Fruit fly (Drosophila melanogaster) whole organism, prepupa: ENCODE measurements around the gene CG14932.

ENCODE experiments used
- Blimp-1 ChIP-seq: fragments of 200-800 bp; sonication (Bioruptor generic); optimal IDR thresholded peaks from 3 replicates; lab custom pipeline; 2017; ENCODE audit warnings: missing biosample characterization, missing genetic modification characterization, mild to moderate bottlenecking, moderate library complexity, missing genetic modification reagents
- CG11762 ChIP-seq: fragments of 200-800 bp; sonication (Bioruptor generic); optimal IDR thresholded peaks from 3 replicates; lab custom pipeline; 2016; ENCODE audit warnings: missing biosample characterization, missing genetic modification characterization; ENCODE audit not compliant: insufficient read depth
- CG3032 ChIP-seq: fragments of 200-800 bp; optimal IDR thresholded peaks from 2 replicates; lab custom pipeline; 2019; ENCODE audit warnings: missing biosample characterization, mild to moderate bottlenecking, missing genetic modification characterization, moderate library complexity
- CG3919 ChIP-seq: fragments of 200-800 bp; sonication (Bioruptor generic); optimal IDR thresholded peaks from 3 replicates; lab custom pipeline; 2016; ENCODE audit warnings: missing biosample characterization, missing genetic modification characterization
- CG6276 ChIP-seq: fragments of 200-800 bp; sonication (Bioruptor generic); optimal IDR thresholded peaks from 2 replicates; lab custom pipeline; 2017; ENCODE audit warnings: missing biosample characterization, mild to moderate bottlenecking, missing genetic modification characterization
- CG6854 ChIP-seq: fragments of 200-800 bp; sonication (Bioruptor generic); optimal IDR thresholded peaks from 2 replicates; lab custom pipeline; 2017; ENCODE audit warnings: missing biosample characterization, mild to moderate bottlenecking, missing genetic modification characterization
- CG7368 ChIP-seq: fragments of 200-800 bp; sonication (Bioruptor generic); optimal IDR thresholded peaks from 3 replicates; lab custom pipeline; 2016; ENCODE audit warnings: missing biosample characterization, missing genetic modification characterization
- CG8119 ChIP-seq: fragments of 200-800 bp; sonication (Bioruptor generic); IDR thresholded peaks from 3 replicates; pipeline ENCODE4 v1.3.6; 2022; ENCODE audit warnings: missing biosample characterization, missing genetic modification characterization
- CG8319 ChIP-seq: fragments of 200-800 bp; sonication (Bioruptor generic); optimal IDR thresholded peaks from 3 replicates; lab custom pipeline; 2016; ENCODE audit warnings: missing biosample characterization, missing genetic modification characterization
- CG8632 ChIP-seq: fragments of 200-800 bp; sonication (Bioruptor generic); optimal IDR thresholded peaks from 3 replicates; lab custom pipeline; 2016; ENCODE audit warnings: missing biosample characterization, missing genetic modification characterization
- Ets21C ChIP-seq: fragments of 200-800 bp; sonication (Bioruptor generic); optimal IDR thresholded peaks from 3 replicates; lab custom pipeline; 2016; ENCODE audit warnings: missing biosample characterization, missing genetic modification characterization
- Ets96B ChIP-seq: fragments of 200-800 bp; optimal IDR thresholded peaks from 2 replicates; lab custom pipeline; 2019; ENCODE audit warnings: missing biosample characterization, mild to moderate bottlenecking, missing genetic modification characterization, moderate library complexity
- Hr38 ChIP-seq: sonication (Bioruptor generic); optimal IDR thresholded peaks from 2 replicates; lab custom pipeline; 2016; ENCODE audit warnings: missing biosample characterization, missing genetic modification characterization
- Hr39 ChIP-seq: fragments of 200-800 bp; sonication (Bioruptor generic); optimal IDR thresholded peaks from 2 replicates; lab custom pipeline; 2016; ENCODE audit warnings: missing biosample characterization, missing genetic modification characterization
- Hr4 ChIP-seq: fragments of 200-800 bp; sonication (Bioruptor generic); optimal IDR thresholded peaks from 3 replicates; lab custom pipeline; 2016; ENCODE audit warnings: missing biosample characterization, missing genetic modification characterization
- Sox102F ChIP-seq: fragments of 200-800 bp; sonication (Bioruptor generic); optimal IDR thresholded peaks from 2 replicates; lab custom pipeline; 2016; ENCODE audit warnings: missing biosample characterization, mild to moderate bottlenecking, missing genetic modification characterization
- Sox15 ChIP-seq: fragments of 200-800 bp; sonication (Bioruptor generic); optimal IDR thresholded peaks from 3 replicates; lab custom pipeline; 2016; ENCODE audit warnings: missing biosample characterization, missing genetic modification characterization
- acj6 ChIP-seq: fragments of 200-800 bp; sonication (Bioruptor generic); optimal IDR thresholded peaks from 3 replicates; lab custom pipeline; 2016; ENCODE audit warnings: missing biosample characterization, missing genetic modification characterization
- cyc ChIP-seq: fragments of 200-800 bp; sonication (Bioruptor generic); optimal IDR thresholded peaks from 3 replicates; lab custom pipeline; 2016; ENCODE audit warnings: missing biosample characterization, missing genetic modification characterization
- dac ChIP-seq: fragments of 200-800 bp; sonication (Bioruptor generic); optimal IDR thresholded peaks from 2 replicates; lab custom pipeline; 2017; ENCODE audit warnings: missing biosample characterization, mild to moderate bottlenecking, missing genetic modification characterization
- dsx ChIP-seq: fragments of 200-800 bp; optimal IDR thresholded peaks from 3 replicates; lab custom pipeline; 2019; ENCODE audit warnings: missing biosample characterization, mild to moderate bottlenecking, missing genetic modification characterization, moderate library complexity; ENCODE audit not compliant: poor library complexity, severe bottlenecking
- fd59A ChIP-seq: fragments of 200-800 bp; sonication (Bioruptor generic); optimal IDR thresholded peaks from 2 replicates; lab custom pipeline; 2017; ENCODE audit warnings: missing biosample characterization, mild to moderate bottlenecking, missing genetic modification characterization, missing genetic modification reagents
- fkh ChIP-seq: fragments of 200-800 bp; sonication (Bioruptor generic); optimal IDR thresholded peaks from 3 replicates; lab custom pipeline; 2017; ENCODE audit warnings: missing biosample characterization, mild to moderate bottlenecking, missing genetic modification characterization, moderate library complexity
- lz ChIP-seq: fragments of 200-800 bp; sonication (Bioruptor generic); optimal IDR thresholded peaks from 3 replicates; lab custom pipeline; 2016; ENCODE audit warnings: missing biosample characterization, missing genetic modification characterization
- pdm3 ChIP-seq: fragments of 200-800 bp; sonication (Bioruptor generic); optimal IDR thresholded peaks from 3 replicates; lab custom pipeline; 2016; ENCODE audit warnings: missing biosample characterization, missing genetic modification characterization
- salr ChIP-seq, 2 experiments: fragments of 200-800 bp; sonication (Bioruptor generic); optimal IDR thresholded peaks; 3 replicates each; lab custom pipeline; 2016 to 2018; ENCODE audit warnings: missing biosample characterization in 2 of 2, missing genetic modification characterization in 2 of 2, mild to moderate bottlenecking in 1 of 2

The CG14932 gene

dm6 chr2L:11839612-11840011 is 49.9 kb downstream of the CG14932 start, which contains the start of gene Sfp33A3:
TSS of gene Sfp33A3 (plus strand) at chr2L:11839912.
- TF ChIP-seq CG3032, result no peak
- no peak for TF ChIP-seq CG8319
- TF ChIP-seq pdm3 (GFP tag; lab: Kevin White, UChicago), result no peak
- TF ChIP-seq lz, result no peak
- no peak for TF ChIP-seq CG3919 (GFP tag; lab: Kevin White, UChicago)
- no peak for TF ChIP-seq CG11762
- TF ChIP-seq fd59A (GFP tag; lab: Kevin White, UChicago), result no peak
- no peak for TF ChIP-seq dsx (GFP tag; lab: Kevin White, UChicago)
- no peak for TF ChIP-seq Sox15 (GFP tag; lab: Kevin White, UChicago)
- TF ChIP-seq CG8632 (GFP tag; lab: Kevin White, UChicago), result no peak
- no peak for TF ChIP-seq acj6
- TF ChIP-seq Blimp-1 (GFP tag; lab: Kevin White, UChicago), result no peak
- TF ChIP-seq Hr38 (GFP tag; lab: Kevin White, UChicago), result no peak
- TF ChIP-seq Hr4, result no peak

dm6 chr2L:11840391-11840790 is 50.7 kb downstream of the CG14932 start, which contains the start of gene CG31704:
TSS of gene CG31704 (plus strand) at chr2L:11840691.
- TF ChIP-seq CG7368 (GFP tag; lab: Kevin White, UChicago) (no peak), CG6276 (GFP tag; lab: Kevin White, UChicago) (no peak), Ets21C (GFP tag; lab: Kevin White, UChicago) (no peak), CG6854 (GFP tag; lab: Kevin White, UChicago) (no peak), CG11762 (no peak), cyc (GFP tag; lab: Kevin White, UChicago) (no peak), fkh (GFP tag; lab: Kevin White, UChicago) (no peak), salr (GFP tag; optimal IDR thresholded peaks at IDR 0.05; lab: Kevin White, UChicago) (no peak), Ets96B (tag; lab: Kevin White, UChicago) (no peak), CG8119 (GFP tag; lab: Robert Waterston, UW) (no peak), fd59A (GFP tag; lab: Kevin White, UChicago) (no peak), Sox15 (GFP tag; lab: Kevin White, UChicago) (no peak), Sox102F (no peak), dac (GFP tag; lab: Kevin White, UChicago) (no peak), Hr39 (GFP tag; lab: Kevin White, UChicago) (no peak)
